Worm (Caenorhabditis elegans): ENCODE data around the gene C23F12.3.

ce11 chrX:9410747-9411146 is 19.3 kb downstream of the C23F12.3 start:
- no peak for TF ChIP-seq elt-1 (tag; optimal IDR thresholded peaks at IDR 0.05; ENCODE audit: borderline replicate concordance, insufficient read depth)
- TF ChIP-seq lin-13 (tag; optimal IDR thresholded peaks at IDR 0.05) = no peak
- no peak for TF ChIP-seq M03D4.4 (tag; optimal IDR thresholded peaks at IDR 0.05)
- no peak for TF ChIP-seq nhr-76 (tag; optimal IDR thresholded peaks at IDR 0.05)
- no peak for TF ChIP-seq mls-2 (tag; optimal IDR thresholded peaks at IDR 0.05)
- no peak for TF ChIP-seq unc-39 (tag; optimal IDR thresholded peaks at IDR 0.05)
- TF ChIP-seq sptf-1 (tag; optimal IDR thresholded peaks at IDR 0.05) = no peak
- TF ChIP-seq snpc-4 (tag; optimal IDR thresholded peaks at IDR 0.05) = no peak
- no peak for TF ChIP-seq ceh-39 (tag; optimal IDR thresholded peaks at IDR 0.05)
- TF ChIP-seq blmp-1 (tag; optimal IDR thresholded peaks at IDR 0.05) = no peak
- no peak for TF ChIP-seq unc-62 (GFP tag; optimal IDR thresholded peaks at IDR 0.05)

Measured in whole organism, mixed stage, embryonic.